Fruit fly (Drosophila melanogaster) whole organism, prepupa: ENCODE results near the gene CAH1.

Experiments used
- Blimp-1 ChIP-seq: fragments of 200-800 bp; sonication (Bioruptor generic); optimal IDR thresholded peaks from 3 replicates; lab custom pipeline; 2017; ENCODE audit warnings: missing biosample characterization, missing genetic modification characterization, mild to moderate bottlenecking, moderate library complexity, missing genetic modification reagents
- CG10631 ChIP-seq: fragments of 200-800 bp; sonication (Bioruptor generic); optimal IDR thresholded peaks from 2 replicates; lab custom pipeline; 2016; ENCODE audit warnings: missing biosample characterization, missing genetic modification characterization
- CG11762 ChIP-seq: fragments of 200-800 bp; sonication (Bioruptor generic); optimal IDR thresholded peaks from 3 replicates; lab custom pipeline; 2016; ENCODE audit warnings: missing biosample characterization, missing genetic modification characterization; ENCODE audit not compliant: insufficient read depth
- CG11902 ChIP-seq: fragments of 200-800 bp; sonication (Bioruptor generic); optimal IDR thresholded peaks from 3 replicates; lab custom pipeline; 2016; ENCODE audit warnings: missing biosample characterization, missing genetic modification characterization
- CG15336 ChIP-seq: fragments of 200-800 bp; sonication (Bioruptor generic); IDR thresholded peaks from 2 replicates; pipeline ENCODE4 v1.3.6; 2022; ENCODE audit warnings: missing biosample characterization, missing genetic modification characterization
- CG3032 ChIP-seq: fragments of 200-800 bp; optimal IDR thresholded peaks from 2 replicates; lab custom pipeline; 2019; ENCODE audit warnings: missing biosample characterization, mild to moderate bottlenecking, missing genetic modification characterization, moderate library complexity
- CG31627 ChIP-seq: fragments of 200-800 bp; sonication (Bioruptor generic); optimal IDR thresholded peaks from 3 replicates; lab custom pipeline; 2016; ENCODE audit warnings: missing biosample characterization, missing genetic modification characterization
- CG34406 ChIP-seq: fragments of 200-800 bp; sonication (Bioruptor generic); optimal IDR thresholded peaks from 3 replicates; lab custom pipeline; 2016; ENCODE audit warnings: missing biosample characterization, missing genetic modification characterization
- CG3919 ChIP-seq: fragments of 200-800 bp; sonication (Bioruptor generic); optimal IDR thresholded peaks from 3 replicates; lab custom pipeline; 2016; ENCODE audit warnings: missing biosample characterization, missing genetic modification characterization
- CG4318 ChIP-seq: fragments of 200-800 bp; sonication (Bioruptor generic); optimal IDR thresholded peaks from 3 replicates; lab custom pipeline; 2017; ENCODE audit warnings: missing biosample characterization, mild to moderate bottlenecking, missing genetic modification characterization
- CG6163 ChIP-seq: fragments of 200-800 bp; sonication (Bioruptor generic); IDR thresholded peaks from 3 replicates; pipeline ENCODE4 v1.3.6; 2022; ENCODE audit warnings: missing biosample characterization, missing genetic modification characterization
- CG6276 ChIP-seq: fragments of 200-800 bp; sonication (Bioruptor generic); optimal IDR thresholded peaks from 2 replicates; lab custom pipeline; 2017; ENCODE audit warnings: missing biosample characterization, mild to moderate bottlenecking, missing genetic modification characterization
- CG6792 ChIP-seq: fragments of 200-800 bp; sonication (Bioruptor generic); optimal IDR thresholded peaks from 3 replicates; lab custom pipeline; 2016; ENCODE audit warnings: missing biosample characterization, missing genetic modification characterization
- CG6808 ChIP-seq: fragments of 200-800 bp; sonication (Bioruptor generic); optimal IDR thresholded peaks from 3 replicates; lab custom pipeline; 2017; ENCODE audit warnings: missing biosample characterization, missing genetic modification characterization, mild to moderate bottlenecking, moderate library complexity, missing genetic modification reagents
- CG6854 ChIP-seq: fragments of 200-800 bp; sonication (Bioruptor generic); optimal IDR thresholded peaks from 2 replicates; lab custom pipeline; 2017; ENCODE audit warnings: missing biosample characterization, mild to moderate bottlenecking, missing genetic modification characterization
- CG8119 ChIP-seq: fragments of 200-800 bp; sonication (Bioruptor generic); IDR thresholded peaks from 3 replicates; pipeline ENCODE4 v1.3.6; 2022; ENCODE audit warnings: missing biosample characterization, missing genetic modification characterization
- CG8319 ChIP-seq: fragments of 200-800 bp; sonication (Bioruptor generic); optimal IDR thresholded peaks from 3 replicates; lab custom pipeline; 2016; ENCODE audit warnings: missing biosample characterization, missing genetic modification characterization
- CG8632 ChIP-seq: fragments of 200-800 bp; sonication (Bioruptor generic); optimal IDR thresholded peaks from 3 replicates; lab custom pipeline; 2016; ENCODE audit warnings: missing biosample characterization, missing genetic modification characterization
- CG9139 ChIP-seq: fragments of 200-800 bp; sonication (Bioruptor generic); optimal IDR thresholded peaks from 3 replicates; lab custom pipeline; 2017; ENCODE audit warnings: missing biosample characterization, mild to moderate bottlenecking, missing genetic modification characterization
- Eip75B ChIP-seq: fragments of 200-800 bp; sonication (Bioruptor generic); optimal IDR thresholded peaks from 3 replicates; lab custom pipeline; 2016; ENCODE audit warnings: missing biosample characterization, missing genetic modification characterization
- Eip78C ChIP-seq: fragments of 200-800 bp; sonication (Bioruptor generic); peaks from one replicate; lab custom pipeline; 2016; ENCODE audit warnings: missing biosample characterization, missing genetic modification characterization
- Eip93F ChIP-seq: fragments of 200-800 bp; sonication (Bioruptor generic); optimal IDR thresholded peaks from 2 replicates; lab custom pipeline; 2016; ENCODE audit warnings: missing biosample characterization, mild to moderate bottlenecking, missing genetic modification characterization
- Ets21C ChIP-seq: fragments of 200-800 bp; sonication (Bioruptor generic); optimal IDR thresholded peaks from 3 replicates; lab custom pipeline; 2016; ENCODE audit warnings: missing biosample characterization, missing genetic modification characterization
- Ets96B ChIP-seq: fragments of 200-800 bp; optimal IDR thresholded peaks from 2 replicates; lab custom pipeline; 2019; ENCODE audit warnings: missing biosample characterization, mild to moderate bottlenecking, missing genetic modification characterization, moderate library complexity
- Gug ChIP-seq: fragments of 200-800 bp; sonication (Bioruptor generic); IDR thresholded peaks from 2 replicates; pipeline ENCODE4 v1.3.6; 2022; ENCODE audit warnings: missing biosample characterization, missing genetic modification characterization
- Hr4 ChIP-seq: fragments of 200-800 bp; sonication (Bioruptor generic); optimal IDR thresholded peaks from 3 replicates; lab custom pipeline; 2016; ENCODE audit warnings: missing biosample characterization, missing genetic modification characterization
- Lpt ChIP-seq: fragments of 200-800 bp; sonication (Bioruptor generic); optimal IDR thresholded peaks from 3 replicates; lab custom pipeline; 2016; ENCODE audit warnings: missing biosample characterization, missing genetic modification characterization
- Met ChIP-seq: fragments of 200-800 bp; sonication (Bioruptor generic); optimal IDR thresholded peaks from 3 replicates; lab custom pipeline; 2016; ENCODE audit warnings: missing biosample characterization, missing genetic modification characterization
- Sox102F ChIP-seq: fragments of 200-800 bp; sonication (Bioruptor generic); optimal IDR thresholded peaks from 2 replicates; lab custom pipeline; 2016; ENCODE audit warnings: missing biosample characterization, mild to moderate bottlenecking, missing genetic modification characterization
- Sox14 ChIP-seq: fragments of 200-800 bp; sonication (Bioruptor generic); optimal IDR thresholded peaks from 3 replicates; lab custom pipeline; 2016; ENCODE audit warnings: missing biosample characterization, missing genetic modification characterization
- acj6 ChIP-seq: fragments of 200-800 bp; sonication (Bioruptor generic); optimal IDR thresholded peaks from 3 replicates; lab custom pipeline; 2016; ENCODE audit warnings: missing biosample characterization, missing genetic modification characterization
- cyc ChIP-seq: fragments of 200-800 bp; sonication (Bioruptor generic); optimal IDR thresholded peaks from 3 replicates; lab custom pipeline; 2016; ENCODE audit warnings: missing biosample characterization, missing genetic modification characterization
- dsx ChIP-seq: fragments of 200-800 bp; optimal IDR thresholded peaks from 3 replicates; lab custom pipeline; 2019; ENCODE audit warnings: missing biosample characterization, mild to moderate bottlenecking, missing genetic modification characterization, moderate library complexity; ENCODE audit not compliant: poor library complexity, severe bottlenecking
- esn ChIP-seq: fragments of 200-800 bp; sonication (Bioruptor generic); optimal IDR thresholded peaks from 2 replicates; lab custom pipeline; 2016; ENCODE audit warnings: missing biosample characterization, mild to moderate bottlenecking, missing genetic modification characterization, moderate library complexity
- fd85E ChIP-seq: fragments of 200-800 bp; sonication (Bioruptor generic); optimal IDR thresholded peaks from 3 replicates; lab custom pipeline; 2016; ENCODE audit warnings: missing biosample characterization, missing genetic modification characterization
- lz ChIP-seq: fragments of 200-800 bp; sonication (Bioruptor generic); optimal IDR thresholded peaks from 3 replicates; lab custom pipeline; 2016; ENCODE audit warnings: missing biosample characterization, missing genetic modification characterization
- net ChIP-seq: fragments of 200-800 bp; sonication (Bioruptor generic); optimal IDR thresholded peaks from 3 replicates; lab custom pipeline; 2016; ENCODE audit warnings: missing biosample characterization, missing genetic modification characterization
- salr ChIP-seq, 2 experiments: fragments of 200-800 bp; sonication (Bioruptor generic); optimal IDR thresholded peaks; 3 replicates each; lab custom pipeline; 2016 to 2018; ENCODE audit warnings: missing biosample characterization in 2 of 2, missing genetic modification characterization in 2 of 2, mild to moderate bottlenecking in 1 of 2
- spab ChIP-seq: fragments of 200-800 bp; sonication (Bioruptor generic); optimal IDR thresholded peaks from 2 replicates; lab custom pipeline; 2017; ENCODE audit warnings: missing biosample characterization, mild to moderate bottlenecking, missing genetic modification characterization, missing genetic modification reagents
- ss ChIP-seq, 2 experiments: fragments of 200-800 bp; sonication (Bioruptor generic); optimal IDR thresholded peaks; 2 replicates in 1 of 2; 3 replicates in 1 of 2; lab custom pipeline; 2017 to 2018; ENCODE audit warnings: mild to moderate bottlenecking in 2 of 2, missing biosample characterization in 2 of 2, missing genetic modification characterization in 2 of 2, moderate library complexity in 1 of 2
- svp ChIP-seq: fragments of 200-800 bp; sonication (Bioruptor generic); peaks from one replicate; lab custom pipeline; 2016; ENCODE audit warnings: missing biosample characterization, missing genetic modification characterization
- topi ChIP-seq: fragments of 200-800 bp; sonication (Bioruptor generic); optimal IDR thresholded peaks from 3 replicates; lab custom pipeline; 2016; ENCODE audit warnings: missing biosample characterization, missing genetic modification characterization
- vri ChIP-seq: fragments of 200-800 bp; sonication (Bioruptor generic); optimal IDR thresholded peaks from 3 replicates; lab custom pipeline; 2016; ENCODE audit warnings: missing biosample characterization, mild to moderate bottlenecking, missing genetic modification characterization

Gene CAH1

DNA sequence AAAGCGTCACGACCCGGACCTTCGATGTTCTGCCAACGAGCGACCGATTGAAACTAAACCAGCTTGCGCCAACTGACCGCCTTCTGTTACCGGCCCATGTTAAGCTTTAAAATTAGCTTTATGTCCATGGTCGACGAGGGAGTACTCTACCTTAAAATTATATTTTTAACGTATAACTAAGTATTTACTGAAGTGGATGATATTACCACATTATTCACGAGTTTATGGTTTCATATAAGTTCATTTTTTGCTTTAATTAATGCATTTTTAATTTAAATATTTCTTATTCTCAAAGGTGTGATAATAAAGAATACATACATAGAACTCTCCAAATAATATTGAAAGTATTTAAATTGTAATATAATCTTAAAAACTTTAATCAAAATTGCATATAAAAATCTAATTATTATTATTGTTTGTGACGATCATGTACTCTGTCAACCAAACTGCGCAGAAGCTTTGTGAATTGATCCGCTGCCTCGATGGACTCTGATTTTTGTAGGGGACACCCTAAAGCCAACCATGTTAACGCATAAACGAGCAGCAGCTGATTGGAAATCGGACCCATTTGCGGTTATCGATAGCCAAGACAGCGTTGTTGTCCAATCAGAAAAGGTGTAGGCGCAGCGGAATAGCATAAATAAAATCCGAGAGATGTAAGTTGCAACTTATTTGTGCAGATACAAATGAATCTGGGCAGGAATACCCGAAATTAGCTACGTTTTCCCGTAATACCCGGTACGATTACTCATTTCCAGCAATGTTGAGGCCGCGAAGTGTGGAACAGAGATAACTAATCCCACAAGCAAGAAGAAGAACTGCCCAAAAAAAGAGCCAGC, 23.1 kb upstream of the CAH1 start, which contains the start of the genes CG9008 and p38b (continued):
- TF ChIP-seq CG15336: peak; percentile 61
- TF ChIP-seq CG34406 (GFP tag; lab: Kevin White, UChicago): peak; percentile 85
- TF ChIP-seq CG8119 (GFP tag; lab: Robert Waterston, UW): peak; percentile 65; the same call in 1 of the 3 replicates
- peak; percentile 76 for TF ChIP-seq Eip93F
- TF ChIP-seq Eip78C (GFP tag; lab: Kevin White, UChicago): peak; percentile 97
- peak; percentile 67 for TF ChIP-seq CG11902
- TF ChIP-seq dsx (GFP tag; lab: Kevin White, UChicago): peak; percentile 83
- TF ChIP-seq acj6: peak; percentile 83
- TF ChIP-seq CG9139: peak; percentile 58
- peak; percentile 71 for TF ChIP-seq CG3919 (GFP tag; lab: Kevin White, UChicago)
- peak; percentile 71 for TF ChIP-seq CG11762 (GFP tag; lab: Kevin White, UChicago)
- peak; percentile 89 for TF ChIP-seq esn (GFP tag; lab: Kevin White, UChicago)
- peak; percentile 76 for TF ChIP-seq net (GFP tag; lab: Kevin White, UChicago)
- TF ChIP-seq CG6854 (GFP tag; lab: Kevin White, UChicago): peak; percentile 5
- TF ChIP-seq CG8632 (GFP tag; lab: Kevin White, UChicago): peak; percentile 88
- TF ChIP-seq svp (GFP tag; lab: Kevin White, UChicago): peak; percentile 86
- TF ChIP-seq Hr4: peak; percentile 71
- TF ChIP-seq Ets96B: peak; percentile 88
- peak; percentile 83 to 90 for TF ChIP-seq ss (GFP tag; optimal IDR thresholded peaks at IDR 0.05; lab: Kevin White, UChicago)
- TF ChIP-seq salr (GFP tag; optimal IDR thresholded peaks at IDR 0.05; lab: Kevin White, UChicago): peak; percentile 19 to 86
- peak; percentile 86 for TF ChIP-seq spab
- TF ChIP-seq vri (GFP tag; lab: Kevin White, UChicago): peak; percentile 58
- TF ChIP-seq, all 60 proteins: peak for 56

DNA sequence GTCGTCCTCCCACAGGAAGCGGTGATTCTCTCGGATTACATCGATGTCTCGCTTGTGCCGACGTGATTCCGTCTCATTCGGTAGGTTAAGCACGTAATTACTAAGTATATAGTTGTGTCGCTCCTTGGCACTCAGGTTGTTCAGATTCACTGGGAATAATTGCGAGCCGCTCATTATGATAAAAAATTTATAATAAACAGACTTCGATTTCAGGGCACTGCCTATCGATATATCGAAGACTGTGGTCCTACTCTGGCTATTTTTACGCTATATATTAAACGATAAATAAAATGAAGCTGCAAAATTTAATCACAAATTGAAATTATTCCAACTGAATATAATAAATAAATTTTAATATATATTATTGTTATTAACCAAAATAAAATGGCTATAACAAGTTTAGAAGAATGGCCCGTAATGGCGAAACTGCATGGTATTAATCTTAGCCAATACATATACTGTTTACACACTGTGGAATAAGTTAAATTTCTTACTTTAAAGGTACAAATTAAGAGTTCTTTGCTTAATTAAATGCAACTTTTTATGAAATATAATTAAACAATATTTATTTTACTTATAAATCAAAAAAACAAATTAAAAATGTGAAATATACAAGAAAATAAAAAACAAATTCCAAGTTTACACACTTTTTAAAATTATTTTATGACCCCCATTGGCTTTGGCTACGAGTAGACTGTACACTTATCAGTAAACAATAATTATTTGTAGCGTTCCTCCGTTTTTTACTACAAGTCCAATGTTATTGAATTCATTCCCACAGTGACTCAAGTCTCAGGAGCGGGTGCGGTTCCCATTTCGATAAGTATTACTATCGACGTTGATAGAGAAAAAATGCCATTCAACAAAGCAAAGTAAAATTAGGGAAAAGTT, 19.9 kb upstream of the CAH1 start, which contains the start of gene Eato:
TSS of gene Eato (plus strand) at position 821 of the 891 bp plus-strand sequence.
- TF ChIP-seq CG34406 (GFP tag; lab: Kevin White, UChicago) (peak; percentile 15), CG8119 (GFP tag; lab: Robert Waterston, UW) (0 out of 3 replicates have a peak, but pooled peaks have one; percentile 41), CG6808 (no peak), fd85E (no peak), ss (GFP tag; optimal IDR thresholded peaks at IDR 0.05; lab: Kevin White, UChicago) (no peak), Lpt (GFP tag; lab: Kevin White, UChicago) (no peak), Gug (GFP tag; lab: Robert Waterston, UW) (peak; percentile 33; the same call in 1 of the 2 replicates), CG8632 (GFP tag; lab: Kevin White, UChicago) (no peak), CG3032 (tag; lab: Kevin White, UChicago) (peak; percentile 35), Eip93F (no peak), cyc (GFP tag; lab: Kevin White, UChicago) (peak; percentile 34), Blimp-1 (GFP tag; lab: Kevin White, UChicago) (no peak), CG6276 (GFP tag; lab: Kevin White, UChicago) (no peak), Sox14 (GFP tag; lab: Kevin White, UChicago) (peak; percentile 56), CG10631 (peak; percentile 39), dsx (GFP tag; lab: Kevin White, UChicago) (no peak), CG8319 (peak; percentile 17), CG6163 (GFP tag; lab: Robert Waterston, UW) (no peak; the same call in 2 of the 3 replicates), CG3919 (GFP tag; lab: Kevin White, UChicago) (no peak), CG11762 (GFP tag; lab: Kevin White, UChicago) (no peak), CG31627 (GFP tag; lab: Kevin White, UChicago) (peak; percentile 33), Met (GFP tag; lab: Kevin White, UChicago) (no peak), svp (GFP tag; lab: Kevin White, UChicago) (no peak), Eip78C (GFP tag; lab: Kevin White, UChicago) (peak; percentile 81), CG4318 (GFP tag; lab: Kevin White, UChicago) (no peak), salr (GFP tag; optimal IDR thresholded peaks at IDR 0.05; lab: Kevin White, UChicago) (no peak), Sox102F (GFP tag; lab: Kevin White, UChicago) (no peak), acj6 (no peak), net (GFP tag; lab: Kevin White, UChicago) (no peak), topi (peak; percentile 6), esn (GFP tag; lab: Kevin White, UChicago) (peak; percentile 43), CG6792 (GFP tag; lab: Kevin White, UChicago) (no peak), Ets96B (peak; percentile 5), Eip75B (no peak), lz (GFP tag; lab: Kevin White, UChicago) (no peak), CG11902 (peak; percentile 50), Ets21C (GFP tag; lab: Kevin White, UChicago) (no peak)
